Worm (Caenorhabditis elegans): Measurements from ENCODE around the gene K07F5.22.

DNA sequence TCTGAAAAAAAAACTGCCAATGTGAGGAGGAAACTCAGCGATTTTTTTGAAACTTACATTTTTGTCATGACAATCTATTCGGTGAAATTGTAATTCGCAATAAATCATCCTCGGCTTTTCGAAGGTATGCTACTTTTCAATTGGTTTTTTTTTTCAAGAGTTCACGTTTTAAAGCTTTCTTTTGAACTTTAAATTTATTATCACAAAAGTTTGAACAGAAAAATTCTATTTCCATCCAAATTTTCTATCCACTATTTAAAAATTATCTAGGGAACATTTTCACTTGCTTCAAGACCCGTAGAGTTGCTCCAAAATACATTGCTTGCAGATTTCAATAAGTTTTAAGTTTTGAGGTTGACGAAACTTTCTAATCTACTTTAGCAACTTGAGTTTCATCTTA is 18.3 kb upstream of the K07F5.22 start, which contains the start of gene K07F5.6:
- no peak for TF ChIP-seq unc-130 (tag; optimal IDR thresholded peaks at IDR 0.05)
- TF ChIP-seq unc-62 (GFP tag; optimal IDR thresholded peaks at IDR 0.05), result no peak
- TF ChIP-seq efl-3 (GFP tag; optimal IDR thresholded peaks at IDR 0.05), result no peak
